Fruit fly (Drosophila melanogaster) whole organism, prepupa: ENCODE results near the gene DAAM.

Experiments used
- Blimp-1 ChIP-seq: fragments of 200-800 bp; sonication (Bioruptor generic); optimal IDR thresholded peaks from 3 replicates; lab custom pipeline; 2017; ENCODE audit warnings: missing biosample characterization, missing genetic modification characterization, mild to moderate bottlenecking, moderate library complexity, missing genetic modification reagents
- CG11294 ChIP-seq: fragments of 200-800 bp; sonication (Bioruptor generic); IDR thresholded peaks from 2 replicates; pipeline ENCODE4 v1.3.6; 2022; ENCODE audit warnings: missing biosample characterization, missing genetic modification characterization
- CG15336 ChIP-seq: fragments of 200-800 bp; sonication (Bioruptor generic); IDR thresholded peaks from 2 replicates; pipeline ENCODE4 v1.3.6; 2022; ENCODE audit warnings: missing biosample characterization, missing genetic modification characterization
- CG1621 ChIP-seq: fragments of 200-800 bp; sonication (Bioruptor generic); optimal IDR thresholded peaks from 3 replicates; lab custom pipeline; 2018; ENCODE audit warnings: missing biosample characterization, mild to moderate bottlenecking, missing genetic modification characterization
- CG16779 ChIP-seq: fragments of 200-800 bp; sonication (Bioruptor generic); optimal IDR thresholded peaks from 3 replicates; lab custom pipeline; 2017; ENCODE audit warnings: missing biosample characterization, mild to moderate bottlenecking, missing genetic modification characterization
- CG31627 ChIP-seq: fragments of 200-800 bp; sonication (Bioruptor generic); optimal IDR thresholded peaks from 3 replicates; lab custom pipeline; 2016; ENCODE audit warnings: missing biosample characterization, missing genetic modification characterization
- CG32006 ChIP-seq: fragments of 200-800 bp; sonication (Bioruptor generic); optimal IDR thresholded peaks from 3 replicates; lab custom pipeline; 2017; ENCODE audit warnings: missing biosample characterization, mild to moderate bottlenecking, missing genetic modification characterization
- CG4318 ChIP-seq: fragments of 200-800 bp; sonication (Bioruptor generic); optimal IDR thresholded peaks from 3 replicates; lab custom pipeline; 2017; ENCODE audit warnings: missing biosample characterization, mild to moderate bottlenecking, missing genetic modification characterization
- CG6163 ChIP-seq: fragments of 200-800 bp; sonication (Bioruptor generic); IDR thresholded peaks from 3 replicates; pipeline ENCODE4 v1.3.6; 2022; ENCODE audit warnings: missing biosample characterization, missing genetic modification characterization
- CG6808 ChIP-seq: fragments of 200-800 bp; sonication (Bioruptor generic); optimal IDR thresholded peaks from 3 replicates; lab custom pipeline; 2017; ENCODE audit warnings: missing biosample characterization, missing genetic modification characterization, mild to moderate bottlenecking, moderate library complexity, missing genetic modification reagents
- CG8119 ChIP-seq: fragments of 200-800 bp; sonication (Bioruptor generic); IDR thresholded peaks from 3 replicates; pipeline ENCODE4 v1.3.6; 2022; ENCODE audit warnings: missing biosample characterization, missing genetic modification characterization
- CG8319 ChIP-seq: fragments of 200-800 bp; sonication (Bioruptor generic); optimal IDR thresholded peaks from 3 replicates; lab custom pipeline; 2016; ENCODE audit warnings: missing biosample characterization, missing genetic modification characterization
- Eip75B ChIP-seq: fragments of 200-800 bp; sonication (Bioruptor generic); optimal IDR thresholded peaks from 3 replicates; lab custom pipeline; 2016; ENCODE audit warnings: missing biosample characterization, missing genetic modification characterization
- Eip78C ChIP-seq: fragments of 200-800 bp; sonication (Bioruptor generic); peaks from one replicate; lab custom pipeline; 2016; ENCODE audit warnings: missing biosample characterization, missing genetic modification characterization
- Ets21C ChIP-seq: fragments of 200-800 bp; sonication (Bioruptor generic); optimal IDR thresholded peaks from 3 replicates; lab custom pipeline; 2016; ENCODE audit warnings: missing biosample characterization, missing genetic modification characterization
- Gug ChIP-seq: fragments of 200-800 bp; sonication (Bioruptor generic); IDR thresholded peaks from 2 replicates; pipeline ENCODE4 v1.3.6; 2022; ENCODE audit warnings: missing biosample characterization, missing genetic modification characterization
- Hr38 ChIP-seq: sonication (Bioruptor generic); optimal IDR thresholded peaks from 2 replicates; lab custom pipeline; 2016; ENCODE audit warnings: missing biosample characterization, missing genetic modification characterization
- Hr39 ChIP-seq: fragments of 200-800 bp; sonication (Bioruptor generic); optimal IDR thresholded peaks from 2 replicates; lab custom pipeline; 2016; ENCODE audit warnings: missing biosample characterization, missing genetic modification characterization
- Hr4 ChIP-seq: fragments of 200-800 bp; sonication (Bioruptor generic); optimal IDR thresholded peaks from 3 replicates; lab custom pipeline; 2016; ENCODE audit warnings: missing biosample characterization, missing genetic modification characterization
- Sox102F ChIP-seq: fragments of 200-800 bp; sonication (Bioruptor generic); optimal IDR thresholded peaks from 2 replicates; lab custom pipeline; 2016; ENCODE audit warnings: missing biosample characterization, mild to moderate bottlenecking, missing genetic modification characterization
- cyc ChIP-seq: fragments of 200-800 bp; sonication (Bioruptor generic); optimal IDR thresholded peaks from 3 replicates; lab custom pipeline; 2016; ENCODE audit warnings: missing biosample characterization, missing genetic modification characterization
- eg ChIP-seq: fragments of 200-800 bp; sonication (Bioruptor generic); IDR thresholded peaks from 3 replicates; pipeline ENCODE4 v1.3.6; 2022; ENCODE audit warnings: missing biosample characterization, missing genetic modification characterization
- esn ChIP-seq: fragments of 200-800 bp; sonication (Bioruptor generic); optimal IDR thresholded peaks from 2 replicates; lab custom pipeline; 2016; ENCODE audit warnings: missing biosample characterization, mild to moderate bottlenecking, missing genetic modification characterization, moderate library complexity
- fd59A ChIP-seq: fragments of 200-800 bp; sonication (Bioruptor generic); optimal IDR thresholded peaks from 2 replicates; lab custom pipeline; 2017; ENCODE audit warnings: missing biosample characterization, mild to moderate bottlenecking, missing genetic modification characterization, missing genetic modification reagents
- fkh ChIP-seq: fragments of 200-800 bp; sonication (Bioruptor generic); optimal IDR thresholded peaks from 3 replicates; lab custom pipeline; 2017; ENCODE audit warnings: missing biosample characterization, mild to moderate bottlenecking, missing genetic modification characterization, moderate library complexity
- lz ChIP-seq: fragments of 200-800 bp; sonication (Bioruptor generic); optimal IDR thresholded peaks from 3 replicates; lab custom pipeline; 2016; ENCODE audit warnings: missing biosample characterization, missing genetic modification characterization
- net ChIP-seq: fragments of 200-800 bp; sonication (Bioruptor generic); optimal IDR thresholded peaks from 3 replicates; lab custom pipeline; 2016; ENCODE audit warnings: missing biosample characterization, missing genetic modification characterization
- pdm3 ChIP-seq: fragments of 200-800 bp; sonication (Bioruptor generic); optimal IDR thresholded peaks from 3 replicates; lab custom pipeline; 2016; ENCODE audit warnings: missing biosample characterization, missing genetic modification characterization
- ss ChIP-seq, 2 experiments: fragments of 200-800 bp; sonication (Bioruptor generic); optimal IDR thresholded peaks; 2 replicates in 1 of 2; 3 replicates in 1 of 2; lab custom pipeline; 2017 to 2018; ENCODE audit warnings: mild to moderate bottlenecking in 2 of 2, missing biosample characterization in 2 of 2, missing genetic modification characterization in 2 of 2, moderate library complexity in 1 of 2
- svp ChIP-seq: fragments of 200-800 bp; sonication (Bioruptor generic); peaks from one replicate; lab custom pipeline; 2016; ENCODE audit warnings: missing biosample characterization, missing genetic modification characterization
- vri ChIP-seq: fragments of 200-800 bp; sonication (Bioruptor generic); optimal IDR thresholded peaks from 3 replicates; lab custom pipeline; 2016; ENCODE audit warnings: missing biosample characterization, mild to moderate bottlenecking, missing genetic modification characterization

Gene DAAM

DNA sequence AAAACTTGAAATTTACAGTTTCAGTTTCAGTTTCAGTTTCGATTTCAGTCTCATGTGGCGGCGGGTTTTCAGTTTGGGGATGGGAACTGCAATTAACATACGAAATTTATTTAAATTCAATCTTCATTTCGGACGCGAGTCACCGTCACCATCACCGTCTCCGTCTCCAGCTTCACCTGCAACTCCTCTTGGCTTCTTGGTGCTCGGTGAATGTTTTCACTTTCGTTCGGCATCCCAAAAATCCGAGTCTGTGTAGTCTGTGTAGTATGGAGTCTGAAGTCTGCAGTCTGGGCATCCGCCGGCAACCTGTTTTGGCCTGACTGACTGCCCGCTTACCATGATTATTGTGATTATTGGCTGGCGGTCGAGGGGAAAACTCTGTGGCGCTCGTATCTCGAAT, 18.2 kb downstream of the DAAM start:
- TF ChIP-seq Eip75B (no peak), pdm3 (GFP tag; lab: Kevin White, UChicago) (no peak), CG16779 (tag; lab: Kevin White, UChicago) (no peak), Blimp-1 (GFP tag; lab: Kevin White, UChicago) (peak; percentile 95), Hr39 (GFP tag; lab: Kevin White, UChicago) (no peak), Ets21C (GFP tag; lab: Kevin White, UChicago) (no peak), cyc (GFP tag; lab: Kevin White, UChicago) (no peak), Eip78C (GFP tag; lab: Kevin White, UChicago) (peak; percentile 50), Sox102F (no peak), Hr38 (no peak)

DNA sequence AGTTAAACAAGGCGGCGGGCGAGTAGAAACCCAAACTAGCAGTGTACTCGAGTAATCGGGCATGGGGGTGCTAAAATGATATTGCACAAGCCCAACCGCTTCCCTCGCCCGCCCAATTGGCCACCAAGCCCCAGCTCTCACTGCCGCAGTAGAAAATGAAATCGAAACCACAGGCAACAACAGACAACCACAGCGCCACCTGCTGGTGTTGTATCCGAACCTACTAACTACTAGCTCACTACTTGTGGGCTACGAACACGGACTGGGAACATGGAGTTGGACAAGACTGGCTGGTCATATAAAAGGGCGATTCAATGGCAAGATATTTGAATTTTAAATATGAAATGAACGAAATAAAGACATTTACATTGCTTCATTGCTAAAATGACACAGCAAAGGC, 22.2 kb downstream of the DAAM start:
- no peak for TF ChIP-seq Hr38
- TF ChIP-seq Gug, result no peak
- TF ChIP-seq Hr4 (GFP tag; lab: Kevin White, UChicago), result no peak
- TF ChIP-seq eg, result no peak
- no peak for TF ChIP-seq lz (GFP tag; lab: Kevin White, UChicago)
- TF ChIP-seq CG1621 (tag; lab: Kevin White, UChicago), result no peak
- no peak for TF ChIP-seq CG8119
- TF ChIP-seq fkh (GFP tag; lab: Kevin White, UChicago), result no peak
- TF ChIP-seq, all 60 proteins: peak for 0

DNA sequence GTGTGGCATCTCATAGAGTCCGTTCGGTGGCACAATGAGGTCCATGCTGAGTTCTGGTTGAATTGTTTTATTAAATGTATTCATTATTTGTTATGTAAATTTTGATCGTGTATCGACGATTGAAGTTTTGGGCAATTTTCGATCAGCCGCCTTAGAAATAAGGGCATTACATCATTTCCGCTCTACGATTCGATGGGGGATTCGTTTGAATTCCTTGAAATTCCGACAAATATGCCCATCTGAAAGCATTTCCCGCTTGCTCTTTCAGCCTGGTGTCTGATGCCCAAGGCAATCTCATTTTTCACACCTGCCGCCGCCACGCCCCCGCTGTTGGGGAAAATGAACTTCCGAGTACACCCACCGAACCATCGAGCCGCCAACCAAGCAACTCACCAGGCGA, 23.9 kb downstream of the DAAM start, which contains the start of gene CG32811:
CG32811 (minus strand) TSS at position 101 of the 400 bp plus-strand sequence.
- TF ChIP-seq Hr4 (GFP tag; lab: Kevin White, UChicago) (no peak), Sox102F (no peak), eg (no peak), ss (GFP tag; optimal IDR thresholded peaks at IDR 0.05; lab: Kevin White, UChicago) (no peak), vri (GFP tag; lab: Kevin White, UChicago) (no peak)

DNA sequence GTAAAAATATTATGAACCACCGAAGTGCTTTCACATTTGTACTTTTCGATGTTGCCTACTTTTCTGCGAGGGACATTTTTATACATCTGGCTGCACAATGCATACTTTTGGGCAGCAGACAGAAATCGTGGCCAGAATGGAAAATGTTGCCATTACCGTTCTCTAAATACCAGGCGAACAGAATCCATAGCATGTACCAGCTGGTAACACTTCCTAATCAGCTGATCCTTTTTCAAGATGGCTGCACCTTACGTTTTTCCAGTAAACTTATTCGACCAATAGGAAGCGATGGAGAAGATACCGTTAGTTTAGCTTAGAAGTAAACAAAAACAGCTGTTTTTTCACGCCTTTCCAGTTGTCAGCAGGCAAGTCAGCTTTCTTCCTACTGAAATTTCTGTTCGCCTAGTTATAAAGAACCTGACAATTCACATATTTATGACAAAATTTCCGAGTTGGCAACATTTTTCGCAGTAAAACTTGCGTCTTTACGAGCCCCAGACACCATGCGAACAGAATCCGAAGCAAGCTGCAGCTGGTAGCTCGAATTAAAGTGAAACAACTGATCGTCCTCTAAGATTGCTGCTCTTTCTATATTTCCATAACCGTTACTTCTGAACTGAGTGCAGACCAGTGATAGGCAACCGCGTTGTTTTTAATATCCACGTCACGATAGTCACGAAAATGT, 33.1 kb downstream of the DAAM start:
- no peak for TF ChIP-seq CG16779 (tag; lab: Kevin White, UChicago)
- TF ChIP-seq Eip78C (GFP tag; lab: Kevin White, UChicago), result peak; percentile 42

DNA sequence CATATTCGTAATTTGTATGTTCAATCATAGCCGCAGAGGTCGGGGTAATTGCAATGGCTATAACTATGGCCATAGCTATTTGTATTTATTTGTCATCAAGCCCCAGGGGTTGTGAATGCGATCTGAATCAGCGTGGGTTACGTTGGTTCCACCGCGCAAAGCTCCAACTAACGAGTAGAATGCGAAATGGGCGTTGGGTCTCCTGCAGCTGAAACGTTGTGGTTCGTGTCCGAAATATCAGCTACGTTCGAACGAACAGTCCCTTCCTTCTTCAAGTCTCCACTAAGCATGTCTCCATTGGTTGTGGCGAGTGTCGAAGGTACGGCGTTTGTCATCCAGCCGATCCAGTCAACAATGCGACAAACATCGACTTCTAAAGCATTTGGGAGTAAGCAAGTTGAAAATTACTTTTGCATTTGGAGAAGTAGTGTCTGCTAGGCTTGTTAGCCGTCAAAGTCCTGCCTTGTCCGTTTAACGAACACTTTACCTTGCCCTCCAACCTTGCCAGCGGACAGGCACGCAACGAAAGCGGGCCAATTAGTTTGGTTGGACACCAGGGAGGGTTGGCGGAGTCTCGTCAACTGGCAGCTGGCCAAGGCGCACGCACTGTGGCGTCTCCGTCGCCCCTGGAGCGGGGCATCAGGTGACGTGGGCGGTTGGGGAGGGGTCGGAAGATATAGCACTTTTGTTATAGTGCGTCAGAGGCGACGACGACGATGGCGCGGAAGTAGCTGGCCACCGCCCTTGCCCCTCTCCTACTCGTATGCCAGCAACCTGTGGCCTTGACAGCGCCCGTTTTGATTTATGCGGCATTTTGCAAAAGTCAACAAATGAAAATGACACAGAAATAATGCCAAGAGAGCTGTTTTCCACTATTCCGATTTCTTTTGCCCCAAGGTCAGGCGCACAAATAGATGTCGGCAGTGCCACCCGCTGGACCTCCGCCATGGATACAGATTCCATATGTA, 35.0 kb downstream of the DAAM start, which contains the start of gene CG32812:
CG32812 (plus strand) TSS at position 423 of the 968 bp plus-strand sequence.
- TF ChIP-seq CG1621 (tag; lab: Kevin White, UChicago), result peak; percentile 3
- peak; percentile 26 for TF ChIP-seq CG8319
- no peak for TF ChIP-seq CG6163 (GFP tag; lab: Robert Waterston, UW)
- TF ChIP-seq ss (GFP tag; optimal IDR thresholded peaks at IDR 0.05; lab: Kevin White, UChicago), result peak in 1 of 2 experiments; percentile 28
- TF ChIP-seq CG6808, result no peak
- TF ChIP-seq svp, result peak; percentile 7

DNA sequence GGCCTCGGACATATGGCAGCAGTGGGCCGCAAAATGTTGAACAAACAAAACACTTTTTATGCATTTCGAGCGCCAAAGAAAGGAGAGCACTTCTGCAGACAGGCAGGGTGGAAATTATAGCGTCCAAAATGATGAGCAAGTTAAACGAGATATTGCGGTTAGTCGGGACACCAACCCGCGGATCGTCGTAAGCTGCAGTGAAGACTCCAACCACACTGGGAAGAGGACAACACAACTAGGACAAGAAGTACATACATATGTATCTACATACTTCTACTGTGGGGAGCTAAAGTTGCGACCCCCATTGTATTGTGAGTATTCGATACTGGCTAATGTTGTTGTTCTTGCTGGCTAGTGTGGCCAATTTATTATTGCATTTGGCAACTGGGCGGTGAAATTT, 36.0 kb downstream of the DAAM start:
- no peak for TF ChIP-seq CG4318 (GFP tag; lab: Kevin White, UChicago)
- TF ChIP-seq CG11294, result peak; percentile 42; the same call in 1 of the 2 replicates
- 0 out of 3 replicates have a peak, but pooled peaks have one; percentile 13 for TF ChIP-seq CG6163 (GFP tag; lab: Robert Waterston, UW)
- no peak for TF ChIP-seq Sox102F
- TF ChIP-seq svp, result no peak
- no peak for TF ChIP-seq CG31627 (GFP tag; lab: Kevin White, UChicago)
- TF ChIP-seq fkh (GFP tag; lab: Kevin White, UChicago), result no peak
- 0 out of 3 replicates have a peak, but pooled peaks have one; percentile 50 for TF ChIP-seq eg
- no peak for TF ChIP-seq CG8319
- TF ChIP-seq fd59A (GFP tag; lab: Kevin White, UChicago), result no peak
- TF ChIP-seq CG32006 (GFP tag; lab: Kevin White, UChicago), result no peak
- no peak for TF ChIP-seq net
- TF ChIP-seq esn (GFP tag; lab: Kevin White, UChicago), result no peak
- TF ChIP-seq CG15336 (GFP tag; lab: Robert Waterston, UW), result 0 out of 2 replicates have a peak, but pooled peaks have one; percentile 38
- peak; percentile 4 for TF ChIP-seq CG1621 (tag; lab: Kevin White, UChicago)
